Worm (Caenorhabditis elegans) whole organism, L1 larva: Measurements from ENCODE around the gene gst-30.
A peak's percentile ranks its signal among the peaks of the same experiment; 100 is the strongest.
"Not testable (repeated sequence)": the region's sequence is repeated elsewhere in the genome, so short reads cannot be mapped to it uniquely, and the experiment has no call there.

Experiments
- C04F5.9 ChIP-seq: sonication (generic microtip); optimal IDR thresholded peaks from 2 replicates; lab custom pipeline; 2016; ENCODE audit warnings: missing genetic modification characterization, missing compliant biosample characterization
- C16A3.4 ChIP-seq: fragments of 150-350 bp; optimal IDR thresholded peaks from 2 replicates; lab custom pipeline; 2014; ENCODE audit warnings: missing biosample characterization, missing genetic modification characterization
- F16B12.6 ChIP-seq: fragments of 150-350 bp; optimal IDR thresholded peaks from 2 replicates; lab custom pipeline; 2014; ENCODE audit warnings: missing biosample characterization, missing genetic modification characterization
- Y116A8C.19 ChIP-seq: sonication (generic microtip); optimal IDR thresholded peaks from 2 replicates; lab custom pipeline; 2016; ENCODE audit warnings: missing compliant biosample characterization, missing genetic modification characterization, borderline replicate concordance
- aha-1 ChIP-seq: fragments of 150-350 bp; optimal IDR thresholded peaks from 2 replicates; lab custom pipeline; 2014; ENCODE audit warnings: missing biosample characterization, missing genetic modification characterization
- ama-1 ChIP-seq: fragments of 150-350 bp; optimal IDR thresholded peaks from 2 replicates; lab custom pipeline; 2014
- blmp-1 ChIP-seq: fragments of 150-350 bp; optimal IDR thresholded peaks from 2 replicates; lab custom pipeline; 2014; ENCODE audit warnings: missing biosample characterization, missing genetic modification characterization
- ceh-8 ChIP-seq: fragments of 200-800 bp; sonication (Bioruptor generic); optimal IDR thresholded peaks from 2 replicates; lab custom pipeline; 2018; ENCODE audit warnings: mild to moderate bottlenecking, missing genetic modification characterization, moderate library complexity, missing compliant biosample characterization
- ceh-82 ChIP-seq, 3 experiments: fragments of 150-350 bp in 1 of 3; sonication (generic microtip) in 2 of 3; optimal IDR thresholded peaks; 2 replicates each; lab custom pipeline; 2014 to 2017; ENCODE audit warnings: missing biosample characterization in 3 of 3, missing genetic modification characterization in 3 of 3
- ceh-90 ChIP-seq: sonication (generic microtip); optimal IDR thresholded peaks from 2 replicates; lab custom pipeline; 2016; ENCODE audit warnings: missing genetic modification characterization, missing compliant biosample characterization
- ces-1 ChIP-seq: fragments of 150-350 bp; optimal IDR thresholded peaks from 2 replicates; lab custom pipeline; 2014; ENCODE audit warnings: missing biosample characterization, missing genetic modification reagents, missing genetic modification characterization
- dpl-1 ChIP-seq, 3 experiments: fragments of 150-350 bp in 2 of 3; sonication (generic microtip) in 1 of 3; optimal IDR thresholded peaks; 2 replicates each; lab custom pipeline; 2014 to 2017; ENCODE audit warnings: missing biosample characterization in 3 of 3, missing genetic modification characterization in 3 of 3, missing genetic modification reagents in 3 of 3
- efl-1 ChIP-seq, 4 experiments: fragments of 150-350 bp; optimal IDR thresholded peaks in 3 of 4; peaks in 1 of 4; 1 replicate in 1 of 4; 2 replicates in 3 of 4; lab custom pipeline; 2014; ENCODE audit warnings: missing biosample characterization in 2 of 4, missing genetic modification characterization in 2 of 4, missing genetic modification reagents in 2 of 4
- egl-13 ChIP-seq: sonication (generic microtip); optimal IDR thresholded peaks from 2 replicates; lab custom pipeline; 2016; ENCODE audit warnings: missing genotype, missing genetic modification reagents, missing genetic modification characterization, missing compliant biosample characterization
- egl-27 ChIP-seq, 2 experiments: fragments of 150-350 bp in 1 of 2; sonication (generic microtip); optimal IDR thresholded peaks; 3 replicates each; lab custom pipeline; 2017 to 2018; ENCODE audit warnings: missing biosample characterization in 2 of 2, missing genetic modification characterization in 2 of 2, missing genetic modification reagents in 2 of 2
- elt-2 ChIP-seq: sonication (generic microtip); optimal IDR thresholded peaks from 2 replicates; lab custom pipeline; 2016; ENCODE audit warnings: missing genetic modification characterization, mild to moderate bottlenecking, inconsistent platforms, missing compliant biosample characterization, missing genetic modification reagents
- ets-5 ChIP-seq: fragments of 200-800 bp; sonication (Bioruptor generic); IDR thresholded peaks from 2 replicates; pipeline ENCODE4 v1.3.6; 2022; ENCODE audit warnings: missing genetic modification characterization, missing compliant biosample characterization
- fkh-10 ChIP-seq: sonication (generic microtip); optimal IDR thresholded peaks from 2 replicates; lab custom pipeline; 2017; ENCODE audit warnings: missing biosample characterization, missing genetic modification reagents, missing genetic modification characterization
- fkh-8 ChIP-seq: sonication (generic microtip); optimal IDR thresholded peaks from 2 replicates; lab custom pipeline; 2016; ENCODE audit warnings: mild to moderate bottlenecking, missing genetic modification characterization, missing compliant biosample characterization
- fos-1 ChIP-seq: fragments of 150-350 bp; optimal IDR thresholded peaks from 2 replicates; lab custom pipeline; 2014; ENCODE audit warnings: missing biosample characterization, missing genetic modification characterization
- hlh-17 ChIP-seq: fragments of 200-800 bp; sonication (Bioruptor generic); optimal IDR thresholded peaks from 2 replicates; lab custom pipeline; 2018; ENCODE audit warnings: missing genetic modification characterization, mild to moderate bottlenecking, missing compliant biosample characterization, moderate library complexity, borderline replicate concordance
- jun-1 ChIP-seq: fragments of 150-350 bp; optimal IDR thresholded peaks from 2 replicates; lab custom pipeline; 2014; ENCODE audit warnings: missing biosample characterization, missing genetic modification reagents, missing genetic modification characterization
- lin-14 ChIP-seq: fragments of 200-800 bp; sonication (Bioruptor generic); optimal IDR thresholded peaks from 2 replicates; lab custom pipeline; 2018; ENCODE audit warnings: mild to moderate bottlenecking, missing genetic modification characterization, moderate library complexity, missing compliant biosample characterization
- lin-15B ChIP-seq: fragments of 150-350 bp; sonication (generic microtip); optimal IDR thresholded peaks from 3 replicates; lab custom pipeline; 2014; ENCODE audit warnings: missing biosample characterization, missing genetic modification characterization
- lin-35 ChIP-seq, 2 experiments: fragments of 150-350 bp; optimal IDR thresholded peaks; 2 replicates each; lab custom pipeline; 2014; ENCODE audit warnings: missing biosample characterization in 2 of 2, missing genetic modification characterization in 2 of 2, missing genetic modification reagents in 2 of 2
- lsy-2 ChIP-seq, 2 experiments: fragments of 150-350 bp; optimal IDR thresholded peaks; 2 replicates each; lab custom pipeline; 2014; ENCODE audit warnings: missing biosample characterization in 2 of 2, missing genetic modification characterization in 2 of 2
- mdl-1 ChIP-seq, 2 experiments: fragments of 150-350 bp; optimal IDR thresholded peaks; 2 replicates each; lab custom pipeline; 2014 to 2017; ENCODE audit warnings: missing biosample characterization in 2 of 2, missing genetic modification characterization in 2 of 2, inconsistent platforms in 1 of 2
- mef-2 ChIP-seq: fragments of 150-350 bp; optimal IDR thresholded peaks from 2 replicates; lab custom pipeline; 2014; ENCODE audit warnings: missing biosample characterization, missing genetic modification characterization
- nhr-20 ChIP-seq: sonication (generic microtip); optimal IDR thresholded peaks from 2 replicates; lab custom pipeline; 2016; ENCODE audit warnings: mild to moderate bottlenecking, missing genetic modification characterization, missing compliant biosample characterization
- nhr-71 ChIP-seq: sonication (generic microtip); optimal IDR thresholded peaks from 2 replicates; lab custom pipeline; 2016; ENCODE audit warnings: mild to moderate bottlenecking, missing genetic modification characterization, moderate library complexity, missing compliant biosample characterization
- nhr-76 ChIP-seq: sonication (generic microtip); optimal IDR thresholded peaks from 2 replicates; lab custom pipeline; 2017; ENCODE audit warnings: missing biosample characterization, missing genetic modification characterization
- nhr-85 ChIP-seq: sonication (generic microtip); peaks from one replicate; lab custom pipeline; 2016; ENCODE audit warnings: missing genetic modification characterization, inconsistent platforms, missing compliant biosample characterization
- nhr-90 ChIP-seq: sonication (generic microtip); optimal IDR thresholded peaks from 2 replicates; lab custom pipeline; 2016; ENCODE audit warnings: mild to moderate bottlenecking, missing genetic modification characterization, missing compliant biosample characterization; ENCODE audit not compliant: poor library complexity
- pax-3 ChIP-seq: fragments of 200-800 bp; sonication (Bioruptor generic); optimal IDR thresholded peaks from 2 replicates; lab custom pipeline; 2018; ENCODE audit warnings: mild to moderate bottlenecking, missing genetic modification characterization, moderate library complexity, missing compliant biosample characterization
- pqm-1 ChIP-seq: sonication (generic microtip); optimal IDR thresholded peaks from 3 replicates; lab custom pipeline; 2017; ENCODE audit warnings: missing biosample characterization, missing genetic modification characterization
- skn-1 ChIP-seq: fragments of 150-350 bp; optimal IDR thresholded peaks from 2 replicates; lab custom pipeline; 2014; ENCODE audit warnings: missing biosample characterization, missing genetic modification characterization
- snpc-4 ChIP-seq: fragments of 150-350 bp; optimal IDR thresholded peaks from 2 replicates; lab custom pipeline; 2014; ENCODE audit warnings: missing biosample characterization, missing genetic modification characterization
- snu-23 ChIP-seq: sonication (generic microtip); optimal IDR thresholded peaks from 2 replicates; lab custom pipeline; 2016; ENCODE audit warnings: missing genetic modification characterization, missing compliant biosample characterization
- sptf-1 ChIP-seq: fragments of 150-350 bp; optimal IDR thresholded peaks from 2 replicates; lab custom pipeline; 2014; ENCODE audit warnings: missing biosample characterization, missing genetic modification characterization
- sup-37 ChIP-seq: fragments of 200-800 bp; sonication (Bioruptor generic); optimal IDR thresholded peaks from 2 replicates; lab custom pipeline; 2018; ENCODE audit warnings: mild to moderate bottlenecking, missing genetic modification characterization, missing compliant biosample characterization
- unc-30 ChIP-seq: sonication (generic microtip); optimal IDR thresholded peaks from 2 replicates; lab custom pipeline; 2017; ENCODE audit warnings: missing biosample characterization, missing genetic modification characterization

Gene gst-30

DNA sequence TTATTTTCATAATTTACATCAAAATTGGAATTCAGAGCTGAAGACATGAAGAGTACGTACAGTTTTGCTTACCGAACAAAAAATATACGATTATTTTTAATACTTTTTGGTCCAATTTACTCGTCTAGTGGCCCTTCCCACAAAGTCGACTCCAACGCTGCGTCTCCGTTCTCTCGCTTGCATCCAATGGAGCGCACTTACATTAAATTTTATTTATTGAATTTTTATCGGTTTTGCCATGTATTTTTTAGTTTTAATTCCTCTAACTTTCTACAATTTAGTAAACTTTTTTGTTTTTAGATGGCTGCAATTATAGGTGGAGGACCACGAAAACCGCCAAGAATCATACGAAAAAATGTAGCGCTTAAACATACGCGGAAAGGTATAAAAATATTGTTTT is 664 bp upstream of the gst-30 start, which contains the start of gene ZK546.5:
ZK546.5 (plus strand) TSS at position 301 of the 400 bp plus-strand sequence.
- TF ChIP-seq ceh-90 (tag; lab: Kevin White, UChicago) (no peak), C04F5.9 (tag; lab: Kevin White, UChicago) (no peak), lin-35 (GFP tag; optimal IDR thresholded peaks at IDR 0.05; lab: Kevin White, UChicago) (peak in 1 of 2 experiments; percentile 29), egl-27 (tag; optimal IDR thresholded peaks at IDR 0.05; lab: Kevin White, UChicago) (no peak), efl-1 (optimal IDR thresholded peaks at IDR 0.05; lab: Kevin White, UChicago) (peak; percentile 10 to 33), efl-1 (GFP tag; optimal IDR thresholded peaks at IDR 0.05 in 1 of 2; lab: Kevin White, UChicago) (peak in 1 of 2 experiments; percentile 23), lsy-2 (tag; optimal IDR thresholded peaks at IDR 0.05; lab: Kevin White, UChicago) (peak in 1 of 2 experiments; percentile 36), dpl-1 (GFP tag; optimal IDR thresholded peaks at IDR 0.05; lab: Kevin White, UChicago) (peak in 1 of 3 experiments; percentile 16), nhr-76 (tag; lab: Kevin White, UChicago) (no peak)

DNA sequence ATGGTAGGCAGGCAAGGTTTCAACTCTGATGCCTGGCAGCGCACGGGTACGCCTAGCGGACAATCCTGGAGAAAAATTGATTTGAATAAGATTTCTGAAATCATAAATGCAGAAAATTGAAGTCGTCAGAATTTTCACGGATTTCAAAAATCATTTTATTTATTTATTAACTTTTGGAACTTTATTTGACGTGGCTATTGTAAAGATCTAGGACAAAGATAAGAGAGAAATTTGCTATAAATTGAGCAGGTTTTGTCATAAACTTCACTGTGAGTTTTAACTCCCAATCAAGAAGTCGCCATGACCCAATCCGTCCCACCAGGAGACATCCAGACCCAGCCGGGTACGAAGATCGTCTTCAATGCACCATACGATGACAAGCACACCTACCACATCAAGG is 2.1 kb downstream of the gst-30 start, which contains the start of gene msp-152:
msp-152 (plus strand) TSS at position 301 of the 400 bp plus-strand sequence.
- TF ChIP-seq nhr-85 (tag; lab: Kevin White, UChicago); ets-5 (GFP tag; lab: Robert Waterston, UW); snpc-4 (tag; lab: Kevin White, UChicago): not testable (repeated sequence)
- TF ChIP-seq, all 84 proteins: peak for 0; not testable (repeated sequence) for 84

DNA sequence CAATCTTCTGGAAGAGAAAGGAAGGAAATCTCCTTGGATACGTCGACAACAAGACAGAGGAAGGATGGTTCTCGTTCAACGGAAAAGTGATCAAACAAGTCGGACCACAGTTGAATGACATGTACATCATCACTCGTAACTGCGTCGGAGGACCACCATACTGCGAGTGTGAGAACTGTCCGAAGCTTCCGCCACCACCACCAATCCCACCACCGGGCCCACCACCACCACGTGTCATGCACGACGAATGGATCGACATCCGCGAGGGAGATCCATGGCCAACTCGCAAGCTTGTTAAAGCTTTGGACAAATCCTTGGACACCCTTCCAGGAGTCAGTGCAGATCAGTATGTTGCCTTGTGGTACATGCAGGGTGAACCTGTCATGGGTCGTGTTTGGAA is 3.6 kb downstream of the gst-30 start:
- TF ChIP-seq egl-13 (no peak), skn-1 (no peak), pax-3 (tag; lab: Kevin White, UChicago) (no peak), mef-2 (tag; lab: Kevin White, UChicago) (no peak), ces-1 (GFP tag; lab: Kevin White, UChicago) (no peak), hlh-17 (GFP tag; lab: Kevin White, UChicago) (no peak), Y116A8C.19 (no peak), elt-2 (no peak), fkh-10 (GFP tag; lab: Kevin White, UChicago) (no peak), sptf-1 (tag; lab: Kevin White, UChicago) (no peak), ceh-8 (no peak), blmp-1 (tag; lab: Kevin White, UChicago) (no peak), egl-27 (tag; optimal IDR thresholded peaks at IDR 0.05; lab: Kevin White, UChicago) (no peak), C16A3.4 (no peak)

DNA sequence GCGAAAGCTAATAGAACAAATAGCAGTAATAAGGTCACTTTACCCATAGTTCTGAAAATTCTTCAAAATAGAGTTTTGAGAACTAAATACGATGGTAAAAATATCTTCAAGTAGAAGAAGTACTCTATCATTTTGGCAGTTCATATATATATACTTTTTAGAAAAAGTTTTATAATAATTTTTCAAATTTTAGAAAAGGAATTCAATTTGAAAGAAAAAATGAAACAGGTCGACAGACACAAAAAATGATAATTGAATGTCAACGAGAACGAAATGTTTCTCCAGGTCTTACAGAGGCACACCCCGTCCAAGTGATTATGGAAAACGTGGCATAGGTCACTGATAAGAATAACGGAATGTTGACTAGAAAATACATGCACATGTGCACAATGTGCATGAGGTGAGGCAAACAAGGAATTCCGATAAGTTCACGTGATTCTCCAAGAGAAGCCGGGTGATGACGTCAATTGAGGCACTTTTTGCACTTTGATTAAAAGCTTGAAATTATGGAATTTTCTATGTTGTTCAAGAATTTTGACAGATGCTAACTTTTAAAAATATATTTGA is 9.6 kb downstream of the gst-30 start, which contains the start of gene aagr-2:
aagr-2 (minus strand) TSS at position 51 of the 567 bp plus-strand sequence.
- no peak for TF ChIP-seq lin-15B
- TF ChIP-seq efl-1 (optimal IDR thresholded peaks at IDR 0.05; lab: Kevin White, UChicago): no peak
- TF ChIP-seq efl-1 (GFP tag; optimal IDR thresholded peaks at IDR 0.05 in 1 of 2; lab: Kevin White, UChicago): peak in 1 of 2 experiments; percentile 85
- TF ChIP-seq F16B12.6 (tag; lab: Kevin White, UChicago): no peak
- peak; percentile 19 for TF ChIP-seq jun-1 (tag; lab: Kevin White, UChicago)
- no peak for TF ChIP-seq snu-23 (GFP tag; lab: Kevin White, UChicago)
- peak in 1 of 2 experiments; percentile 60 for TF ChIP-seq lin-35 (GFP tag; optimal IDR thresholded peaks at IDR 0.05; lab: Kevin White, UChicago)
- TF ChIP-seq fkh-8: no peak
- TF ChIP-seq pqm-1 (tag; lab: Kevin White, UChicago): peak; percentile 67
- no peak for TF ChIP-seq ama-1 (lab: Kevin White, UChicago)
- TF ChIP-seq aha-1: no peak
- no peak for TF ChIP-seq sup-37
- no peak for TF ChIP-seq unc-30 (tag; lab: Kevin White, UChicago)
- TF ChIP-seq nhr-90 (tag; lab: Kevin White, UChicago): peak; percentile 51
- peak; percentile 100 for TF ChIP-seq elt-2
- no peak for TF ChIP-seq lin-14 (GFP tag; lab: Kevin White, UChicago)
- TF ChIP-seq ceh-82 (tag; optimal IDR thresholded peaks at IDR 0.05; lab: Kevin White, UChicago): no peak
- peak in 1 of 2 experiments; percentile 74 for TF ChIP-seq mdl-1 (tag; optimal IDR thresholded peaks at IDR 0.05; lab: Kevin White, UChicago)
- TF ChIP-seq nhr-20 (tag; lab: Kevin White, UChicago): peak; percentile 37
- peak; percentile 36 for TF ChIP-seq nhr-71
- peak; percentile 13 for TF ChIP-seq pax-3 (tag; lab: Kevin White, UChicago)
- TF ChIP-seq fos-1 (tag; lab: Kevin White, UChicago): no peak
